2 fruit fly cellular contexts compared by ENCODE assay signal in genomic region chrX:18116811-18117383, dm6.
TF ChIP-seq lines count a peak whose summit lies in the region.

TSS of gene wupA (minus strand) at chrX:18116922.

- no peak for TF ChIP-seq CTCF in whole organism, embryonic (GFP tag; optimal IDR thresholded peaks at IDR 0.05; lab: Kevin White, UChicago)

TF ChIP-seq in whole organism, adult, 20 proteins besides CTCF, POLR2A, EP300 and RAD21:
- TF ChIP-seq kay (GFP tag; lab: Kevin White, UChicago; ENCODE audit: borderline replicate concordance) (peak; percentile 9), cic (GFP tag; optimal IDR thresholded peaks at IDR 0.05; lab: Kevin White, UChicago) (no peak)
TF ChIP-seq in whole organism, adult: peak in this region for 1.

TF ChIP-seq in whole organism, embryonic, 481 proteins besides CTCF, POLR2A, EP300 and RAD21:
- TF ChIP-seq Oli (tag; optimal IDR thresholded peaks at IDR 0.05; lab: Kevin White, UChicago), result no peak
- TF ChIP-seq dysf (GFP tag; IDR thresholded peaks at IDR 0.05; lab: Robert Waterston, UW), result no peak
- peak in 1 of 2 experiments; percentile 21 for TF ChIP-seq Pdp1 (GFP tag; optimal IDR thresholded peaks at IDR 0.05; lab: Kevin White, UChicago)
- TF ChIP-seq CG12769 (tag; optimal IDR thresholded peaks at IDR 0.05; lab: Kevin White, UChicago), result peak; percentile 93
- TF ChIP-seq Xbp1 (GFP tag; optimal IDR thresholded peaks at IDR 0.05; lab: Kevin White, UChicago), result no peak
- TF ChIP-seq Deaf1 (tag; optimal IDR thresholded peaks at IDR 0.05; lab: Kevin White, UChicago), result peak; percentile 97
- TF ChIP-seq klu (GFP tag; IDR thresholded peaks at IDR 0.05; lab: Robert Waterston, UW), result no peak
- TF ChIP-seq CG4820 (GFP tag; optimal IDR thresholded peaks at IDR 0.05; lab: Kevin White, UChicago), result no peak
- no peak for TF ChIP-seq CG5245 (GFP tag; optimal IDR thresholded peaks at IDR 0.05; lab: Kevin White, UChicago)
- peak; percentile 61 for TF ChIP-seq nau (GFP tag; optimal IDR thresholded peaks at IDR 0.05; lab: Kevin White, UChicago)
- no peak for TF ChIP-seq wor (GFP tag; IDR thresholded peaks at IDR 0.05; lab: Robert Waterston, UW)
- no peak for TF ChIP-seq CG9609 (GFP tag; optimal IDR thresholded peaks at IDR 0.05; lab: Kevin White, UChicago)
- TF ChIP-seq tx (GFP tag; optimal IDR thresholded peaks at IDR 0.05; lab: Kevin White, UChicago), result no peak
- no peak for TF ChIP-seq CG14667 (GFP tag; IDR thresholded peaks at IDR 0.05; lab: Robert Waterston, UW)
- peak; percentile 70; the same call in 2 of the 3 replicates for TF ChIP-seq so (GFP tag; IDR thresholded peaks at IDR 0.05; lab: Robert Waterston, UW)
- TF ChIP-seq ftz-f1 (GFP tag; optimal IDR thresholded peaks at IDR 0.05; lab: Kevin White, UChicago), result peak; percentile 40
- TF ChIP-seq Doc3 (GFP tag; IDR thresholded peaks at IDR 0.05; lab: Robert Waterston, UW; ENCODE audit: partially characterized antibody), result no peak
- TF ChIP-seq CG17359 (tag; optimal IDR thresholded peaks at IDR 0.05; lab: Kevin White, UChicago), result no peak
- no peak for TF ChIP-seq z (GFP tag; IDR thresholded peaks at IDR 0.05; lab: Robert Waterston, UW)
- TF ChIP-seq sr (GFP tag; IDR thresholded peaks at IDR 0.05; lab: Robert Waterston, UW), result peak; percentile 95
- TF ChIP-seq CG12104 (GFP tag; optimal IDR thresholded peaks at IDR 0.05; lab: Kevin White, UChicago), result no peak
- no peak for TF ChIP-seq mirr (GFP tag; optimal IDR thresholded peaks at IDR 0.05; lab: Kevin White, UChicago)
- no peak for TF ChIP-seq CG11456 (GFP tag; IDR thresholded peaks at IDR 0.05; lab: Robert Waterston, UW)
- no peak for TF ChIP-seq Lim3 (GFP tag; IDR thresholded peaks at IDR 0.05; lab: Robert Waterston, UW)
- TF ChIP-seq sd (tag; optimal IDR thresholded peaks at IDR 0.05; lab: Kevin White, UChicago), result peak; percentile 43
- TF ChIP-seq CG13123 (GFP tag; optimal IDR thresholded peaks at IDR 0.05; lab: Kevin White, UChicago), result no peak
- TF ChIP-seq Jarid2 (GFP tag; optimal IDR thresholded peaks at IDR 0.05; lab: Kevin White, UChicago), result no peak
- no peak for TF ChIP-seq tgo (GFP tag; IDR thresholded peaks at IDR 0.05; lab: Robert Waterston, UW)
- no peak for TF ChIP-seq CG32772 (GFP tag; IDR thresholded peaks at IDR 0.05; lab: Robert Waterston, UW)
- no peak for TF ChIP-seq CG2889 (GFP tag; IDR thresholded peaks at IDR 0.05; lab: Robert Waterston, UW)
- peak; percentile 41 for TF ChIP-seq CG10543 (GFP tag; optimal IDR thresholded peaks at IDR 0.05; lab: Kevin White, UChicago)
- TF ChIP-seq CG7357 (GFP tag; IDR thresholded peaks at IDR 0.05; lab: Robert Waterston, UW), result no peak
- peak; percentile 35; the same call in 1 of the 2 replicates for TF ChIP-seq crol (GFP tag; IDR thresholded peaks at IDR 0.05; lab: Robert Waterston, UW)
- 0 out of 4 replicates have a peak, but pooled peaks have one; percentile 19 for TF ChIP-seq chinmo (GFP tag; IDR thresholded peaks at IDR 0.05; lab: Robert Waterston, UW; ENCODE audit: partially characterized antibody)
- TF ChIP-seq Atf6 (GFP tag; IDR thresholded peaks at IDR 0.05; lab: Robert Waterston, UW), result no peak
- TF ChIP-seq ssp (GFP tag; IDR thresholded peaks at IDR 0.05; lab: Robert Waterston, UW), result no peak
- no peak for TF ChIP-seq odd (GFP tag; optimal IDR thresholded peaks at IDR 0.05; lab: Kevin White, UChicago)
- no peak for TF ChIP-seq CG8924 (tag; optimal IDR thresholded peaks at IDR 0.05; lab: Kevin White, UChicago)
- no peak for TF ChIP-seq bbx (GFP tag; IDR thresholded peaks at IDR 0.05; lab: Robert Waterston, UW; ENCODE audit: partially characterized antibody)
- 0 out of 3 replicates have a peak, but pooled peaks have one; percentile 18 for TF ChIP-seq Dbx (GFP tag; IDR thresholded peaks at IDR 0.05; lab: Robert Waterston, UW)
- TF ChIP-seq kah (GFP tag; optimal IDR thresholded peaks at IDR 0.05; lab: Kevin White, UChicago), result peak; percentile 31
- TF ChIP-seq CG11723 (GFP tag; optimal IDR thresholded peaks at IDR 0.05; lab: Kevin White, UChicago), result no peak
- no peak for TF ChIP-seq bcd (GFP tag; optimal IDR thresholded peaks at IDR 0.05; lab: Kevin White, UChicago)
- peak; percentile 76 for TF ChIP-seq Med (GFP tag; lab: Kevin White, UChicago)
- TF ChIP-seq CG10321 (GFP tag; IDR thresholded peaks at IDR 0.05; lab: Robert Waterston, UW), result no peak
- TF ChIP-seq Asciz (GFP tag; optimal IDR thresholded peaks at IDR 0.05; lab: Kevin White, UChicago), result no peak
- no peak for TF ChIP-seq ATbp (GFP tag; optimal IDR thresholded peaks at IDR 0.05; lab: Kevin White, UChicago)
- no peak for TF ChIP-seq CG7745 (tag; optimal IDR thresholded peaks at IDR 0.05; lab: Kevin White, UChicago)
- no peak for TF ChIP-seq CG11560 (tag; IDR thresholded peaks at IDR 0.05; lab: Robert Waterston, UW)
- no peak for TF ChIP-seq Spps (tag; optimal IDR thresholded peaks at IDR 0.05; lab: Kevin White, UChicago)

Comparison
In these comparisons a context has a peak if more than half of its experiments do, and no peak if none do; other contexts are left out.
1. Of the 1 proteins assayed by ChIP-seq in both whole organism, embryonic and whole organism, adult: peak only in whole organism, embryonic: none; only in whole organism, adult: kay; in both: none; in neither: 0.